Fruit fly (Drosophila melanogaster): Measurements from ENCODE around the gene CASK.

Gene CASK

DNA sequence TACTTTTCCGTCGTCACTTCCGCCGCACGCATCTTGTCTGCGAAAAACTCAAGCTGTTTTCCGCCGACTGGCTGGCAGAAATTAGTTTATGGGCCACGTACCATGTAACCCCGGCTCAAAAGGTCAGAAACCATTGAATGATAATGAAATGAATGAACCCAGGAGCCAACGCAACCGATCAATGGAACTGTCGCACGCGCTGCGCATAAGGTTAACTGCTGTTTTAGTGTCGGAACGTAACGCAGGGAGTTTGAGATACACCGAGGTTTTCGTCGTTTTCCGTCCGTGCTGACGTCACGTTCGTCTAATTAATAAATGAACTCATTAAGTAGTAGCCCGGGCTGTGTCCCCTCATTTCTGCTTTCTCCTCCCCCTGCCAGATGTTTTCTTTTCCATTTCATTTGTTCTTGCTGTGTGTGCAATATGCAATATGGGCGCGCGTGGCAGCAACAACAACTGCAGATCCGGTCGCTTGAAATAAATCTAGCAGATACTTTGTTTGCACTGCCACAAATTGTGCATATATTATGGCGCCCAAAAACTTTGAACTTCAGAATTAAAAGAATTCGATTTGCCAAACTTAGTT, 35.9 kb upstream of the CASK start:
- no peak for TF ChIP-seq CG17186 (GFP tag; optimal IDR thresholded peaks at IDR 0.05)
- TF ChIP-seq vnd (GFP tag; IDR thresholded peaks at IDR 0.05; ENCODE audit: partially characterized antibody), result no peak
- no peak for TF ChIP-seq CG8944 (GFP tag; optimal IDR thresholded peaks at IDR 0.05)
- TF ChIP-seq Awh (GFP tag; IDR thresholded peaks at IDR 0.05), result peak; percentile 44; the same call in 1 of the 2 replicates
- TF ChIP-seq kni (GFP tag; optimal IDR thresholded peaks at IDR 0.05), result peak; percentile 53
- no peak for TF ChIP-seq CrebB (tag; optimal IDR thresholded peaks at IDR 0.05)
- peak in 1 of 2 experiments; percentile 62 for TF ChIP-seq Hr78 (GFP tag; optimal IDR thresholded peaks at IDR 0.05)
- peak; percentile 11 for TF ChIP-seq zen (tag; optimal IDR thresholded peaks at IDR 0.05)
- peak; percentile 52 for TF ChIP-seq Blimp-1 (GFP tag; optimal IDR thresholded peaks at IDR 0.05)
- peak; percentile 8 for TF ChIP-seq CG15479 (GFP tag; optimal IDR thresholded peaks at IDR 0.05)
- TF ChIP-seq twi (tag; optimal IDR thresholded peaks at IDR 0.05), result peak; percentile 58
- TF ChIP-seq CG4360 (GFP tag; IDR thresholded peaks at IDR 0.05), result peak; percentile 66
- TF ChIP-seq tll (GFP tag; optimal IDR thresholded peaks at IDR 0.05), result peak in 1 of 2 experiments; percentile 0
- 0 out of 2 replicates have a peak, but pooled peaks have one; percentile 8 for TF ChIP-seq Xrp1 (GFP tag; IDR thresholded peaks at IDR 0.05)
- TF ChIP-seq Dll (GFP tag; IDR thresholded peaks at IDR 0.05; ENCODE audit: partially characterized antibody), result 0 out of 4 replicates have a peak, but pooled peaks have one; percentile 16
- TF ChIP-seq Oli (tag; optimal IDR thresholded peaks at IDR 0.05), result peak; percentile 20
- TF ChIP-seq CG11456 (GFP tag; IDR thresholded peaks at IDR 0.05), result 0 out of 3 replicates have a peak, but pooled peaks have one; percentile 27
- TF ChIP-seq CG7987 (GFP tag; optimal IDR thresholded peaks at IDR 0.05), result no peak

DNA sequence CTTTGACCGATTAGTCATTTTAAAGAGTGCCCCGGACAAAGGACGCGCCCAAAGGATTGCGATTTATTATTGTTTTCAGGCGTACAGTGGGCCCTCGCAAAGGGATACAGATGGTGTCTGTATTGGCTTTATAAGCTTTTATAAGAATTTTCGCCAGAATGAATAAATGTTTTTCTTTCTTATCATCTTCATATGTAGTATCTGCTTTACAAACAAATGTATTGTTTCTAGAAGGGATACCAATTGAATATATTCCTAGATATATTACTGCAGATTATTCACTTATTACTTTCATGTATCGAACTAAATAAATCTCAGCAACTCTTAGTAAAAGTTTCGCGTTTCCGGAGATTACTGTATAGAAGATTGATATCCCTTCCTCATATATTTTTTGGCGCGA, 35.0 kb upstream of the CASK start:
- TF ChIP-seq B-H2 (GFP tag; optimal IDR thresholded peaks at IDR 0.05), result no peak
- TF ChIP-seq MESR4 (GFP tag; optimal IDR thresholded peaks at IDR 0.05), result no peak
- TF ChIP-seq dmrt11E (tag; optimal IDR thresholded peaks at IDR 0.05), result peak; percentile 24
- peak; percentile 10 for TF ChIP-seq CG10979 (tag; optimal IDR thresholded peaks at IDR 0.05)
- peak; percentile 46 for TF ChIP-seq CG15696 (tag; optimal IDR thresholded peaks at IDR 0.05)
- peak in 1 of 3 experiments; percentile 7 for TF ChIP-seq lola (GFP tag; optimal IDR thresholded peaks at IDR 0.05)
- TF ChIP-seq gem (tag; optimal IDR thresholded peaks at IDR 0.05), result peak; percentile 1
- peak; percentile 79 for TF ChIP-seq grau (tag; optimal IDR thresholded peaks at IDR 0.05)
- 0 out of 2 replicates have a peak, but pooled peaks have one; percentile 5 for TF ChIP-seq ranshi (GFP tag; IDR thresholded peaks at IDR 0.05)
- TF ChIP-seq sens (GFP tag), result peak; percentile 70
- 0 out of 3 replicates have a peak, but pooled peaks have one; percentile 7 for TF ChIP-seq row (GFP tag; IDR thresholded peaks at IDR 0.05)

DNA sequence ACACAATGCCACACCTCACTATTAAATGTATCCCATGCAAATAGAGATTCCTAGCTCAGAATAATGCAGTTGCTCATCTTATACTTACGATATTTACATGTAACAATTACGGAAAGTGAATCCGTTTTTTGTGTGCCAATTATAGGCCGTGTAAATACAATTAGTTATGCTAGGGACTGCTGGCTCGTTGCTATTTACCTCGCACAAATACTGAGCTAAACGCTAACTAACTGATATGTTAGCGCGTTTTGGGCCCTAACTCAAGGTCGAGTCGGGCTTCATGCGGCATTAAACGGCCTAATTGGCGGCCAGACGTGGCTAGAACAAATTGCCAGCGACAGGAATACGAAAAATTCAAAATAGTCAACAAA, 34.4 kb upstream of the CASK start:
- peak; percentile 11 for TF ChIP-seq CG6765 (GFP tag; optimal IDR thresholded peaks at IDR 0.05)
- TF ChIP-seq schlank (tag; optimal IDR thresholded peaks at IDR 0.05), result no peak
- TF ChIP-seq HLHmδ (GFP tag; optimal IDR thresholded peaks at IDR 0.05), result no peak
- peak; percentile 5 for TF ChIP-seq CG12659 (GFP tag; optimal IDR thresholded peaks at IDR 0.05)
- no peak for TF ChIP-seq CG8290 (GFP tag; optimal IDR thresholded peaks at IDR 0.05)
- TF ChIP-seq CG8290 (tag; optimal IDR thresholded peaks at IDR 0.05), result peak in 1 of 2 experiments; percentile 47
- peak; percentile 4 for TF ChIP-seq CG3281 (GFP tag; optimal IDR thresholded peaks at IDR 0.05)
- TF ChIP-seq CG10543 (GFP tag; optimal IDR thresholded peaks at IDR 0.05), result peak; percentile 29
- peak; percentile 23 for TF ChIP-seq CG1233 (GFP tag; optimal IDR thresholded peaks at IDR 0.05)
- TF ChIP-seq CG1024 (GFP tag; IDR thresholded peaks at IDR 0.05), result 0 out of 2 replicates have a peak, but pooled peaks have one; percentile 20
- TF ChIP-seq sug (tag; optimal IDR thresholded peaks at IDR 0.05), result peak; percentile 1
- no peak for TF ChIP-seq Vsx1 (GFP tag; optimal IDR thresholded peaks at IDR 0.05)
- peak; percentile 4 for TF ChIP-seq maf-S (GFP tag; optimal IDR thresholded peaks at IDR 0.05)
- no peak for TF ChIP-seq CG8478 (optimal IDR thresholded peaks at IDR 0.05)
- peak; percentile 12 for TF ChIP-seq fd3F (GFP tag; optimal IDR thresholded peaks at IDR 0.05)
- peak; percentile 12 for TF ChIP-seq CG2678 (tag; optimal IDR thresholded peaks at IDR 0.05)
- peak; percentile 32 for TF ChIP-seq CG13296 (GFP tag; optimal IDR thresholded peaks at IDR 0.05)
- TF ChIP-seq mirr (GFP tag; optimal IDR thresholded peaks at IDR 0.05), result peak; percentile 29
- peak; percentile 89 for TF ChIP-seq Med (GFP tag)
